Fruit fly (Drosophila melanogaster): ENCODE measurements around the gene CG18178.

Gene CG18178

dm6 chr3L:9690798-9691475 is 28.0 kb downstream of the CG18178 start (continued):
- peak; percentile 65 for TF ChIP-seq PHDP (tag; optimal IDR thresholded peaks at IDR 0.05)
- TF ChIP-seq CG9932 (GFP tag; IDR thresholded peaks at IDR 0.05), result peak; percentile 34; the same call in 1 of the 2 replicates
- no peak for TF ChIP-seq NfI (GFP tag; optimal IDR thresholded peaks at IDR 0.05)
- TF ChIP-seq zfh1 (GFP tag; IDR thresholded peaks at IDR 0.05), result no peak
- TF ChIP-seq fd102C (GFP tag; optimal IDR thresholded peaks at IDR 0.05), result no peak
- TF ChIP-seq CG10267 (tag; optimal IDR thresholded peaks at IDR 0.05), result no peak
- peak; percentile 91 for TF ChIP-seq grau (tag; optimal IDR thresholded peaks at IDR 0.05)
- peak in 1 of 2 experiments; percentile 15 for TF ChIP-seq Pdp1 (GFP tag; optimal IDR thresholded peaks at IDR 0.05)
- TF ChIP-seq da (GFP tag; optimal IDR thresholded peaks at IDR 0.05), result no peak
- TF ChIP-seq CG7839 (tag; optimal IDR thresholded peaks at IDR 0.05), result peak; percentile 64
- no peak for TF ChIP-seq tna (GFP tag; IDR thresholded peaks at IDR 0.05; ENCODE audit: partially characterized antibody)
- TF ChIP-seq CG31224 (GFP tag; IDR thresholded peaks at IDR 0.05), result no peak
- no peak for TF ChIP-seq CG7357 (GFP tag; IDR thresholded peaks at IDR 0.05)
- no peak for TF ChIP-seq C15 (GFP tag; IDR thresholded peaks at IDR 0.05)
- no peak for TF ChIP-seq cad (GFP tag; optimal IDR thresholded peaks at IDR 0.05)
- peak; percentile 30 for TF ChIP-seq nmo (GFP tag; optimal IDR thresholded peaks at IDR 0.05)
- peak; percentile 6 for TF ChIP-seq CG3995 (GFP tag; optimal IDR thresholded peaks at IDR 0.05)
- no peak for TF ChIP-seq CG1602 (GFP tag; optimal IDR thresholded peaks at IDR 0.05)
- TF ChIP-seq CG4707 (GFP tag; optimal IDR thresholded peaks at IDR 0.05), result no peak
- TF ChIP-seq crc (GFP tag; optimal IDR thresholded peaks at IDR 0.05), result peak; percentile 8
- TF ChIP-seq zf30C (GFP tag; optimal IDR thresholded peaks at IDR 0.05), result no peak
- TF ChIP-seq CG5180 (GFP tag; optimal IDR thresholded peaks at IDR 0.05), result no peak
- TF ChIP-seq ATbp (GFP tag; optimal IDR thresholded peaks at IDR 0.05), result no peak
- peak; percentile 73 for TF ChIP-seq CG18599 (GFP tag; optimal IDR thresholded peaks at IDR 0.05)
- no peak for TF ChIP-seq CG10431 (GFP tag; optimal IDR thresholded peaks at IDR 0.05)
- TF ChIP-seq gcm (GFP tag; optimal IDR thresholded peaks at IDR 0.05), result no peak
- peak; percentile 51 for TF ChIP-seq Hmr (GFP tag; optimal IDR thresholded peaks at IDR 0.05)
- TF ChIP-seq Side (GFP tag; optimal IDR thresholded peaks at IDR 0.05), result peak; percentile 5
- TF ChIP-seq Asciz (GFP tag; optimal IDR thresholded peaks at IDR 0.05), result no peak
- TF ChIP-seq onecut (GFP tag; IDR thresholded peaks at IDR 0.05), result no peak
- no peak for TF ChIP-seq CG17186 (GFP tag; optimal IDR thresholded peaks at IDR 0.05)
- TF ChIP-seq CG30403 (GFP tag; optimal IDR thresholded peaks at IDR 0.05), result peak; percentile 46
- no peak for TF ChIP-seq CG10979 (tag; optimal IDR thresholded peaks at IDR 0.05)
- no peak for TF ChIP-seq CG8765 (GFP tag; IDR thresholded peaks at IDR 0.05)
- TF ChIP-seq nau (GFP tag; optimal IDR thresholded peaks at IDR 0.05), result peak; percentile 61
- no peak for TF ChIP-seq Atf3 (GFP tag; optimal IDR thresholded peaks at IDR 0.05)
- no peak for TF ChIP-seq phol (tag; optimal IDR thresholded peaks at IDR 0.05)
- TF ChIP-seq jumu (GFP tag; optimal IDR thresholded peaks at IDR 0.05), result no peak
- TF ChIP-seq CG31441 (GFP tag; IDR thresholded peaks at IDR 0.05), result 0 out of 2 replicates have a peak, but pooled peaks have one; percentile 9
- no peak for TF ChIP-seq CG17568 (GFP tag; optimal IDR thresholded peaks at IDR 0.05)
- TF ChIP-seq CG4404 (GFP tag; IDR thresholded peaks at IDR 0.05), result no peak
- TF ChIP-seq gem (tag; optimal IDR thresholded peaks at IDR 0.05), result peak; percentile 69
- peak; percentile 29 for TF ChIP-seq Hr3 (GFP tag; optimal IDR thresholded peaks at IDR 0.05)
- no peak for TF ChIP-seq CG8388 (GFP tag; optimal IDR thresholded peaks at IDR 0.05)
- no peak for TF ChIP-seq trh (GFP tag; optimal IDR thresholded peaks at IDR 0.05)
- no peak for TF ChIP-seq mld (GFP tag; IDR thresholded peaks at IDR 0.05; ENCODE audit: partially characterized antibody)
- no peak for TF ChIP-seq sens (GFP tag)
- no peak for TF ChIP-seq HLHmδ (GFP tag; optimal IDR thresholded peaks at IDR 0.05)
- no peak for TF ChIP-seq CG32767 (GFP tag; IDR thresholded peaks at IDR 0.05)

Measured in whole organism, embryonic.